Worm (Caenorhabditis elegans) whole organism, late embryonic: ENCODE measurements around the gene cutl-1.

Experiments
- F13H6.1 ChIP-seq: sonication (generic microtip); optimal IDR thresholded peaks from 2 replicates; lab custom pipeline; 2016; ENCODE audit warnings: missing genetic modification characterization, missing compliant biosample characterization
- ceh-45 ChIP-seq: fragments of 200-800 bp; sonication (Bioruptor generic); IDR thresholded peaks from 2 replicates; pipeline ENCODE4 v1.3.6; 2022; ENCODE audit warnings: missing genetic modification reagents, missing genetic modification characterization, missing compliant biosample characterization
- che-1 ChIP-seq: sonication (generic microtip); optimal IDR thresholded peaks from 2 replicates; lab custom pipeline; 2016; ENCODE audit warnings: mild to moderate bottlenecking, missing genetic modification characterization, missing compliant biosample characterization
- dve-1 ChIP-seq: sonication (generic microtip); optimal IDR thresholded peaks from 2 replicates; lab custom pipeline; 2017; ENCODE audit warnings: antibody characterized with exemption, mild to moderate bottlenecking, missing genetic modification characterization, missing compliant biosample characterization
- elt-2 ChIP-seq: sonication (generic microtip); optimal IDR thresholded peaks from 2 replicates; lab custom pipeline; 2016; ENCODE audit warnings: missing genetic modification reagents, missing genetic modification characterization, missing compliant biosample characterization
- fkh-6 ChIP-seq: sonication (generic microtip); optimal IDR thresholded peaks from 2 replicates; lab custom pipeline; 2016; ENCODE audit warnings: missing genetic modification characterization, missing compliant biosample characterization
- hlh-13 ChIP-seq: fragments of 200-800 bp; sonication (Bioruptor generic); optimal IDR thresholded peaks from 2 replicates; lab custom pipeline; 2018; ENCODE audit warnings: mild to moderate bottlenecking, missing genetic modification characterization, missing compliant biosample characterization
- hlh-30 ChIP-seq: sonication (generic microtip); optimal IDR thresholded peaks from 2 replicates; lab custom pipeline; 2017; ENCODE audit warnings: antibody characterized with exemption, missing genetic modification characterization, missing compliant biosample characterization; ENCODE audit not compliant: insufficient read depth
- madf-2 ChIP-seq: sonication (generic microtip); optimal IDR thresholded peaks from 2 replicates; lab custom pipeline; 2017; ENCODE audit warnings: missing genetic modification characterization, missing compliant biosample characterization
- mec-3 ChIP-seq: sonication (generic microtip); optimal IDR thresholded peaks from 2 replicates; lab custom pipeline; 2016; ENCODE audit warnings: borderline replicate concordance, missing genetic modification characterization, missing compliant biosample characterization
- pqm-1 ChIP-seq: sonication (generic microtip); optimal IDR thresholded peaks from 2 replicates; lab custom pipeline; 2016; ENCODE audit warnings: missing genetic modification characterization, missing compliant biosample characterization
- rnt-1 ChIP-seq: sonication (generic microtip); optimal IDR thresholded peaks from 2 replicates; lab custom pipeline; 2016; ENCODE audit warnings: missing genetic modification characterization, missing compliant biosample characterization
- sox-4 ChIP-seq: sonication (generic microtip); optimal IDR thresholded peaks from 2 replicates; lab custom pipeline; 2017; ENCODE audit warnings: mild to moderate bottlenecking, missing genetic modification characterization, inconsistent platforms, missing compliant biosample characterization

ce11 chrV:13453334-13453733, 47.4 kb upstream of the cutl-1 start, which contains the start of gene lurp-2:
- TF ChIP-seq F13H6.1 (no peak), che-1 (tag; lab: Kevin White, UChicago) (no peak), rnt-1 (tag; lab: Kevin White, UChicago) (no peak), elt-2 (no peak), sox-4 (tag; lab: Kevin White, UChicago) (no peak), hlh-13 (no peak), madf-2 (no peak), fkh-6 (tag; lab: Kevin White, UChicago) (no peak), hlh-30 (tag; lab: Kevin White, UChicago) (no peak), ceh-45 (GFP tag; lab: Robert Waterston, UW) (no peak), mec-3 (tag; lab: Kevin White, UChicago) (no peak), pqm-1 (tag; lab: Kevin White, UChicago) (no peak), dve-1 (tag; lab: Kevin White, UChicago) (no peak)
